Fruit fly (Drosophila melanogaster) S2 (cell line): ENCODE data around the gene CG13049.

Experiments used
- CG8478 ChIP-seq: fragments of >200 bp; optimal IDR thresholded peaks from 2 replicates; lab custom pipeline; 2018
- CTCF ChIP-seq, 2 experiments: fragments of >200 bp; optimal IDR thresholded peaks; 2 replicates each; lab custom pipeline; 2018

DNA sequence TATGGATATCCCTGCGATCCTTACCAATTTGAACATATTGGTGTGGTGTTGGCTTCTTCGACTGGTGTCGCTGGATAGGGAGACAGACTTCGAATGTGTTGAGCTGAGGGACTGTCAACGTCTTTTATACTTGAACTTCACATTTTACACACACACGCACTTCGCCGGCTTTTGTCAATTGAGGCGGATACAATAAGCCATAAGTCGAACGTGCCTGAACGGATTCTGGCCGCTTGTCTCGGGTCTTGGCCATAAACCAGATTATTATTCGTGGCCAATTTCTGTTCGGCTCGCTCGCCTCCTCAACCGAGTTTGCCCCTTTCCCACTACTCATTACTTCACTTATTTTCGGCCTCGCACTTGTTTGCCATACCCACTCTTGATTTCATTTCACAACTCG, 21.3 kb upstream of the CG13049 start, which contains the start of gene CG13044:
- TF ChIP-seq CG8478, result no peak
- TF ChIP-seq CTCF (optimal IDR thresholded peaks at IDR 0.05; lab: Kevin White, UChicago), result no peak
